Fruit fly (Drosophila melanogaster): Measurements from ENCODE around the gene CG11537.

Gene CG11537

DNA sequence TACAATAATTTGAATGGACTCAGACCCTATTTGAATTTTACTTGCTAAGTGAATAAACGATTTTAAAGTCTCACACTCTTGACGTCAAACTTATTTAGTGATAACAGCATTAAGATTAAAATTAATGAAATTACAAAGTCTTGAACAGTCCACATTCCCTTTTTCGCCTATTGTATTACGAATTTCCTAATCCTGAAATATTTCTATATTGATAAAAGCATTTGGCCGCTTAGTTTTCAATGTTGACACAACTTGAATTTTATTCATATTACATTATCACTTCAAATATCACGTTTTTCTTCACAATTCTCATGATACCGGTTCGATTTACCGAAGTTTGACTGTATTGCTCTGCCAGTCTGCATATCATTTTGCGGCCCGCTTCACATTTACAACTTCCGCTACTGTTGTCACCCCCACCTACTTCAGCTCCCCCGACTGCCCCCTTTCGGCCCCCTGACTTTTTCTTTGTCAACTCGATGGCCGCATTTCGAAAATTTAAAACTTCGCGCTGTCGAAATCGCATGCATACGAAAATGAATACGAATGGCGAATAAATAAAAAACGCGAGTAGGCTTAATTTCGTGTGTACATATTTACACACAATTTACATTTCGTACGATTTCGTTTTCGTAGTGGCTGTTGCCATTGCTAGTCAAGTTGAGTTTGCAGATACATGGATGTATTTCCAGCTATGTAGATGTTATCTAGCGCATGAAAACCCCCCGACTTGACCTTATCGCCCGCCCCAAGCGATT lies 64.7 kb downstream of the CG11537 start (continued):
- TF ChIP-seq MBD-R2 (GFP tag; IDR thresholded peaks at IDR 0.05) (peak; percentile 19; the same call in 1 of the 2 replicates), vfl (GFP tag; optimal IDR thresholded peaks at IDR 0.05) (no peak), CG13296 (GFP tag; optimal IDR thresholded peaks at IDR 0.05) (peak; percentile 80), CG12659 (GFP tag; optimal IDR thresholded peaks at IDR 0.05) (peak; percentile 16), CG13624 (GFP tag; optimal IDR thresholded peaks at IDR 0.05) (no peak), Bteb2 (GFP tag; optimal IDR thresholded peaks at IDR 0.05) (no peak), Taf1 (GFP tag; IDR thresholded peaks at IDR 0.05) (no peak), knrl (GFP tag; IDR thresholded peaks at IDR 0.05; ENCODE audit: partially characterized antibody) (no peak), lov (optimal IDR thresholded peaks at IDR 0.05) (no peak), lov (GFP tag; IDR thresholded peaks at IDR 0.05) (no peak), prd (optimal IDR thresholded peaks at IDR 0.05) (no peak), prd (GFP tag; IDR thresholded peaks at IDR 0.05) (peak; percentile 25; the same call in 1 of the 3 replicates), Dip3 (GFP tag; optimal IDR thresholded peaks at IDR 0.05) (peak; percentile 16), crc (GFP tag; optimal IDR thresholded peaks at IDR 0.05) (no peak), CG1024 (GFP tag; IDR thresholded peaks at IDR 0.05) (no peak), CG9437 (GFP tag; optimal IDR thresholded peaks at IDR 0.05) (peak; percentile 36), her (GFP tag; optimal IDR thresholded peaks at IDR 0.05) (no peak), ap (GFP tag; IDR thresholded peaks at IDR 0.05) (peak; percentile 35; the same call in 1 of the 2 replicates), Doc3 (GFP tag; IDR thresholded peaks at IDR 0.05; ENCODE audit: partially characterized antibody) (no peak), CG7357 (GFP tag; IDR thresholded peaks at IDR 0.05) (0 out of 3 replicates have a peak, but pooled peaks have one; percentile 15), CG3065 (GFP tag; optimal IDR thresholded peaks at IDR 0.05) (no peak), dmrt11E (tag; optimal IDR thresholded peaks at IDR 0.05) (no peak), kah (GFP tag; optimal IDR thresholded peaks at IDR 0.05) (peak; percentile 33), Bgb (GFP tag; IDR thresholded peaks at IDR 0.05; ENCODE audit: partially characterized antibody) (no peak), CG4282 (GFP tag; optimal IDR thresholded peaks at IDR 0.05) (no peak), Chrac-16 (GFP tag; optimal IDR thresholded peaks at IDR 0.05) (no peak), fd64A (GFP tag; optimal IDR thresholded peaks at IDR 0.05) (no peak), sens-2 (GFP tag; IDR thresholded peaks at IDR 0.05) (no peak), CG32532 (GFP tag; IDR thresholded peaks at IDR 0.05) (peak; percentile 13; the same call in 1 of the 2 replicates), Fer2 (tag; optimal IDR thresholded peaks at IDR 0.05) (no peak), CG13424 (tag; optimal IDR thresholded peaks at IDR 0.05) (peak; percentile 43), vnd (GFP tag; IDR thresholded peaks at IDR 0.05; ENCODE audit: partially characterized antibody) (no peak), CG18011 (GFP tag; optimal IDR thresholded peaks at IDR 0.05) (no peak), tna (GFP tag; IDR thresholded peaks at IDR 0.05; ENCODE audit: partially characterized antibody) (no peak), CG9609 (GFP tag; optimal IDR thresholded peaks at IDR 0.05) (no peak), BtbVII (GFP tag; optimal IDR thresholded peaks at IDR 0.05) (peak; percentile 30), Med (GFP tag) (peak; percentile 87), CG17912 (GFP tag; optimal IDR thresholded peaks at IDR 0.05) (peak; percentile 15), org-1 (GFP tag; optimal IDR thresholded peaks at IDR 0.05) (no peak), CG9932 (GFP tag; IDR thresholded peaks at IDR 0.05) (no peak), slbo (GFP tag; IDR thresholded peaks at IDR 0.05) (peak; percentile 22; the same call in 1 of the 2 replicates), lab (GFP tag; optimal IDR thresholded peaks at IDR 0.05) (peak; percentile 78), Rfx (GFP tag; IDR thresholded peaks at IDR 0.05) (peak; percentile 38), CG11696 (GFP tag; IDR thresholded peaks at IDR 0.05) (peak; percentile 47; the same call in 1 of the 2 replicates), twi (tag; optimal IDR thresholded peaks at IDR 0.05) (no peak), aop (GFP tag; IDR thresholded peaks at IDR 0.05) (peak; percentile 58; the same call in 1 of the 2 replicates), B-H1 (GFP tag; IDR thresholded peaks at IDR 0.05) (no peak; the same call in 2 of the 3 replicates), CG17328 (GFP tag; IDR thresholded peaks at IDR 0.05) (no peak), dan (GFP tag; IDR thresholded peaks at IDR 0.05) (no peak), CG1233 (GFP tag; optimal IDR thresholded peaks at IDR 0.05) (peak; percentile 15)

Data from whole organism, embryonic.